Fruit fly (Drosophila melanogaster) whole organism, pupa: ENCODE results near the gene SCCRO.

Source experiments
- CG13204 ChIP-seq: fragments of 200-800 bp; sonication (Bioruptor generic); optimal IDR thresholded peaks from 2 replicates; lab custom pipeline; 2018; ENCODE audit warnings: missing biosample characterization, mild to moderate bottlenecking, missing genetic modification characterization, moderate library complexity
- CG15710 ChIP-seq: fragments of 200-800 bp; sonication (Bioruptor generic); optimal IDR thresholded peaks from 2 replicates; lab custom pipeline; 2018; ENCODE audit warnings: missing biosample characterization, mild to moderate bottlenecking, missing genetic modification characterization, moderate library complexity
- Ets98B ChIP-seq: fragments of 200-800 bp; sonication (Bioruptor generic); IDR thresholded peaks from 2 replicates; pipeline ENCODE4 v1.3.6; 2022; ENCODE audit warnings: missing biosample characterization, missing genetic modification characterization
- Pif1B ChIP-seq: fragments of 200-800 bp; sonication (Bioruptor generic); optimal IDR thresholded peaks from 3 replicates; lab custom pipeline; 2016; ENCODE audit warnings: missing biosample characterization, missing genetic modification characterization
- fd96Ca ChIP-seq: fragments of 200-800 bp; sonication (Bioruptor generic); IDR thresholded peaks from 3 replicates; pipeline ENCODE4 v1.3.6; 2022; ENCODE audit warnings: missing biosample characterization, missing genetic modification characterization
- rn ChIP-seq: fragments of 200-800 bp; sonication (Bioruptor generic); IDR thresholded peaks from 2 replicates; pipeline ENCODE4 v1.3.6; 2022; ENCODE audit warnings: missing biosample characterization, missing genetic modification characterization

DNA sequence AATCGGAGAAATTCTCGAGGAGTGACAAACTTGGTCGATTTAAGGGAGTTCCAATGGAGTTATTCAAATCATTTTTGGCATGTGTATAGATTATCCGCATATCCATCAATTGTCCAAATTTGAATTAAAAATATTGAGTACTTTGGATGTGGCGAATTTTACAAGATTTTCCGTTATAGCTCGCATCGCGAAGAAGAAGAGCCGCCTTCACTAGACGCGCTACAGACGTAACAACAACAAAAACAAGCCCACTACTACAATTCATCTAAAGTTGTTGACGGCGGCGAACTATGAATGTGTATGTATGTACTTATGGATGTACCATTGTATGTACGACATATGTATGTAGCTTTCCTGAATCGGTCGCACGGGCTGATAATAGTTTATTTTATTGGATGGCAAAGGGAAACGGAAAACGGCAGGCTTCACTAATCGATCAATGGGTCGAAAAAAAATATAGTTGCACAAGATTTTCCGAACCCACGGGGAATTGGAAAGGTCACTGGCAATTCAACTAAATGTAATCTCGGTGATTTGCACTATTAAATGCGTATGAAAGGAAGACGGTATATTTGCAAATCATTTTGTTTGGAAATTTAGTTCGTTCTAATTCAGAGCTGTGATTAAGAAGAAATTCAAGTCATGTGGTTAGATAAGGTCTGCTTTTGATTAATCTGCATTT, 48.3 kb upstream of the SCCRO start:
- TF ChIP-seq CG13204 (GFP tag; lab: Kevin White, UChicago): no peak
- no peak for TF ChIP-seq CG15710 (tag; lab: Kevin White, UChicago)
- TF ChIP-seq Ets98B: no peak
- no peak for TF ChIP-seq Pif1B (GFP tag; lab: Kevin White, UChicago)
- TF ChIP-seq rn (GFP tag; lab: Robert Waterston, UW): no peak
- TF ChIP-seq fd96Ca (GFP tag; lab: Robert Waterston, UW): no peak
